Fruit fly (Drosophila melanogaster) whole organism, prepupa: ENCODE measurements around the gene miple1.

ENCODE experiments used
- CG8119 ChIP-seq: fragments of 200-800 bp; sonication (Bioruptor generic); IDR thresholded peaks from 3 replicates; pipeline ENCODE4 v1.3.6; 2022; ENCODE audit warnings: missing biosample characterization, missing genetic modification characterization
- Eip75B ChIP-seq: fragments of 200-800 bp; sonication (Bioruptor generic); optimal IDR thresholded peaks from 3 replicates; lab custom pipeline; 2016; ENCODE audit warnings: missing biosample characterization, missing genetic modification characterization
- pdm3 ChIP-seq: fragments of 200-800 bp; sonication (Bioruptor generic); optimal IDR thresholded peaks from 3 replicates; lab custom pipeline; 2016; ENCODE audit warnings: missing biosample characterization, missing genetic modification characterization

- TF ChIP-seq Eip75B (GFP tag; lab: Kevin White, UChicago) (no peak), CG8119 (no peak), pdm3 (GFP tag; lab: Kevin White, UChicago) (no peak)
Measured at dm6 chr3L:284253-284652, 17.2 kb downstream of the miple1 start.
